Worm (Caenorhabditis elegans): Measurements from ENCODE around the gene fbxa-154.

ce11 chrV:15605045-15605444 is at the start of gene fbxa-154:
- no peak for TF ChIP-seq ceh-82 (tag; optimal IDR thresholded peaks at IDR 0.05)
- no peak for TF ChIP-seq mxl-2 (GFP tag; conservative IDR thresholded peaks at IDR 0.05)
- no peak for TF ChIP-seq nhr-111 (GFP tag; optimal IDR thresholded peaks at IDR 0.05)
- no peak for TF ChIP-seq snpc-4 (tag; optimal IDR thresholded peaks at IDR 0.05)
- TF ChIP-seq lir-3 (tag; optimal IDR thresholded peaks at IDR 0.05) = no peak
- no peak for TF ChIP-seq zfp-2 (tag; optimal IDR thresholded peaks at IDR 0.05)
- no peak for TF ChIP-seq ama-1 (optimal IDR thresholded peaks at IDR 0.05)
- TF ChIP-seq R02D3.7 (tag; optimal IDR thresholded peaks at IDR 0.05) = no peak
- TF ChIP-seq madf-9 (GFP tag; conservative IDR thresholded peaks at IDR 0.05) = no peak
- TF ChIP-seq lin-38 (GFP tag; IDR thresholded peaks at IDR 0.05) = no peak
